Worm (Caenorhabditis elegans): ENCODE results near the gene str-173.

DNA sequence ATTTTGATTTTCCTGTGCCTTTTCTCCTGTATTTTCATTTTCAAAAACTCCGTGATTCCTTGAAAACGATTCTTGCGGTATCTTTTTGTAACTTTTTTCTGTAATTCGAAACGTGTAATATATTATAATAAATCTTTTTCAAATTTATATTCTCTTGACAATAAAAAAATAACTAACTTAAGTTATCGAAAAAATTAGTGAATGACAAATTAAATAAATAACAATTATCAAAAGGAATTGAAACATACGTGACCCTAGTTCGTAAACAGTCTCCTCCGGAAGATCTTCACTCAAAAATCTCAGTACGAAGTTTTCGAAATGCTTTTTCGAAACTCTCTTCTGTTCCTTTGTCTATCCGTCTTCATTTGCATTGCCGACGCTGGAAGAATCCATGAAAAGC lies 29.0 kb downstream of the str-173 start, which contains the start of gene T08B6.9:
- no peak for TF ChIP-seq tbx-9 (tag; optimal IDR thresholded peaks at IDR 0.05; ENCODE audit: borderline replicate concordance)
- no peak for TF ChIP-seq pha-4 (tag; optimal IDR thresholded peaks at IDR 0.05)
- TF ChIP-seq madf-3 (GFP tag; IDR thresholded peaks at IDR 0.05) = no peak
- TF ChIP-seq athp-1 (tag; optimal IDR thresholded peaks at IDR 0.05) = no peak
- no peak for TF ChIP-seq tbp1 (GFP tag; optimal IDR thresholded peaks at IDR 0.05)
- TF ChIP-seq lsl-1 (GFP tag; optimal IDR thresholded peaks at IDR 0.05) = no peak
- TF ChIP-seq pbrm-1 (GFP tag; IDR thresholded peaks at IDR 0.05) = no peak

Measured in whole organism, young adult.